Fruit fly (Drosophila melanogaster) whole organism, embryonic: Measurements from ENCODE around the gene Hip14.

ENCODE experiments used
- Antp ChIP-seq: fragments of 200-800 bp; sonication (Bioruptor generic); optimal IDR thresholded peaks from 3 replicates; lab custom pipeline; 2016; ENCODE audit warnings: missing biosample characterization, missing genetic modification characterization
- Atf6 ChIP-seq: fragments of 200-800 bp; sonication (Bioruptor generic); IDR thresholded peaks from 2 replicates; pipeline ENCODE4 v1.3.6; 2022; ENCODE audit warnings: missing biosample characterization, missing genetic modification characterization
- Bteb2 ChIP-seq: fragments of 200-800 bp; sonication (Bioruptor generic); optimal IDR thresholded peaks from 2 replicates; lab custom pipeline; 2016; ENCODE audit warnings: missing biosample characterization, missing genetic modification characterization
- C15 ChIP-seq: fragments of 200-800 bp; sonication (Bioruptor generic); IDR thresholded peaks from 3 replicates; pipeline ENCODE4 v1.3.6; 2022; ENCODE audit warnings: missing biosample characterization, missing genetic modification characterization
- CG12071 ChIP-seq: fragments of 200-800 bp; sonication (Bioruptor generic); optimal IDR thresholded peaks from 3 replicates; lab custom pipeline; 2018; ENCODE audit warnings: missing biosample characterization, mild to moderate bottlenecking, missing genetic modification characterization
- CG15479 ChIP-seq: fragments of 200-800 bp; sonication (Bioruptor generic); optimal IDR thresholded peaks from 3 replicates; lab custom pipeline; 2019; ENCODE audit warnings: missing biosample characterization, mild to moderate bottlenecking, missing genetic modification characterization, moderate library complexity
- CG16779 ChIP-seq: fragments of 200-800 bp; sonication (Bioruptor generic); IDR thresholded peaks from 2 replicates; pipeline ENCODE4 v1.3.6; 2022; ENCODE audit warnings: missing biosample characterization, missing genetic modification characterization
- CG16813 ChIP-seq: fragments of 200-800 bp; sonication (Bioruptor generic); IDR thresholded peaks from 3 replicates; pipeline ENCODE4 v1.3.6; 2022; ENCODE audit warnings: missing biosample characterization, missing genetic modification characterization; ENCODE audit not compliant: partially characterized antibody
- CG17829 ChIP-seq: fragments of 200-800 bp; optimal IDR thresholded peaks from 2 replicates; lab custom pipeline; 2019; ENCODE audit warnings: missing biosample characterization, mild to moderate bottlenecking, missing genetic modification characterization, moderate library complexity
- CG18619 ChIP-seq: fragments of 200-800 bp; sonication (Bioruptor generic); optimal IDR thresholded peaks from 3 replicates; lab custom pipeline; 2017; ENCODE audit warnings: missing biosample characterization, mild to moderate bottlenecking, missing genetic modification characterization
- CG2116 ChIP-seq: fragments of 200-800 bp; sonication (Bioruptor generic); optimal IDR thresholded peaks from 3 replicates; lab custom pipeline; 2018; ENCODE audit warnings: missing biosample characterization, mild to moderate bottlenecking, missing genetic modification characterization
- CG2678 ChIP-seq: fragments of 200-800 bp; sonication (Bioruptor generic); optimal IDR thresholded peaks from 3 replicates; lab custom pipeline; 2019; ENCODE audit warnings: missing biosample characterization, mild to moderate bottlenecking, missing genetic modification characterization, moderate library complexity
- CG2712 ChIP-seq: fragments of 200-800 bp; optimal IDR thresholded peaks from 3 replicates; lab custom pipeline; 2019; ENCODE audit warnings: missing biosample characterization, mild to moderate bottlenecking, missing genetic modification characterization, moderate library complexity
- CG4424 ChIP-seq: fragments of 200-800 bp; sonication (Bioruptor generic); optimal IDR thresholded peaks from 3 replicates; lab custom pipeline; 2016; ENCODE audit warnings: missing biosample characterization, missing genetic modification characterization
- CG4820 ChIP-seq: fragments of 200-800 bp; sonication (Bioruptor generic); optimal IDR thresholded peaks from 3 replicates; lab custom pipeline; 2016; ENCODE audit warnings: missing biosample characterization, missing genetic modification characterization
- CG6654 ChIP-seq: fragments of 200-800 bp; sonication (Bioruptor generic); optimal IDR thresholded peaks from 2 replicates; lab custom pipeline; 2017; ENCODE audit warnings: missing biosample characterization, mild to moderate bottlenecking, missing genetic modification characterization
- CG7556 ChIP-seq: fragments of 200-800 bp; sonication (Bioruptor generic); optimal IDR thresholded peaks from 2 replicates; lab custom pipeline; 2017; ENCODE audit warnings: missing biosample characterization, mild to moderate bottlenecking, missing genetic modification characterization
- CG8089 ChIP-seq: fragments of 200-800 bp; sonication (Bioruptor generic); optimal IDR thresholded peaks from 3 replicates; lab custom pipeline; 2016; ENCODE audit warnings: missing biosample characterization, missing genetic modification characterization
- CG8388 ChIP-seq: fragments of 200-800 bp; sonication (Bioruptor generic); optimal IDR thresholded peaks from 2 replicates; lab custom pipeline; 2019; ENCODE audit warnings: missing biosample characterization, mild to moderate bottlenecking, missing genetic modification characterization, moderate library complexity
- CG9876 ChIP-seq: fragments of 200-800 bp; sonication (Bioruptor generic); optimal IDR thresholded peaks from 2 replicates; lab custom pipeline; 2016; ENCODE audit warnings: missing biosample characterization, missing genetic modification characterization
- CkIIα-i1 ChIP-seq: fragments of 200-800 bp; sonication (Bioruptor generic); IDR thresholded peaks from 2 replicates; pipeline ENCODE4 v1.3.6; 2022; ENCODE audit warnings: missing biosample characterization, missing genetic modification characterization
- Dfd ChIP-seq, 2 experiments: fragments of >200 bp; optimal IDR thresholded peaks; 2 replicates each; lab custom pipeline; 2017; ENCODE audit warnings: missing biosample characterization in 2 of 2, missing genetic modification characterization in 2 of 2
- Fer1 ChIP-seq: fragments of 200-800 bp; sonication (Bioruptor generic); optimal IDR thresholded peaks from 2 replicates; lab custom pipeline; 2017; ENCODE audit warnings: missing biosample characterization, mild to moderate bottlenecking, missing genetic modification characterization
- HLH3B ChIP-seq: fragments of 200-800 bp; sonication (Bioruptor generic); IDR thresholded peaks from 2 replicates; pipeline ENCODE4 v1.3.6; 2022; ENCODE audit warnings: missing biosample characterization, missing genetic modification characterization
- Hand ChIP-seq: fragments of 200-800 bp; sonication (Bioruptor generic); optimal IDR thresholded peaks from 2 replicates; lab custom pipeline; 2017; ENCODE audit warnings: mild to moderate bottlenecking, missing biosample characterization, missing genetic modification reagents, missing genetic modification characterization
- Lhr ChIP-seq: fragments of 200-800 bp; sonication (Bioruptor generic); optimal IDR thresholded peaks from 3 replicates; lab custom pipeline; 2017; ENCODE audit warnings: mild to moderate bottlenecking, missing biosample characterization, missing genetic modification reagents, missing genetic modification characterization
- Optix ChIP-seq: fragments of 200-800 bp; sonication (Bioruptor generic); IDR thresholded peaks from 3 replicates; pipeline ENCODE4 v1.3.6; 2022; ENCODE audit warnings: missing biosample characterization, missing genetic modification characterization
- Scr ChIP-seq: fragments of 200-800 bp; sonication (Bioruptor generic); IDR thresholded peaks from 2 replicates; pipeline ENCODE4 v1.3.6; 2022; ENCODE audit warnings: missing biosample characterization, missing genetic modification characterization; ENCODE audit not compliant: partially characterized antibody
- Sin3A ChIP-seq: fragments of >200 bp; optimal IDR thresholded peaks from 2 replicates; lab custom pipeline; 2018
- Ssrp ChIP-seq: fragments of 200-800 bp; sonication (Bioruptor generic); optimal IDR thresholded peaks from 2 replicates; lab custom pipeline; 2018; ENCODE audit warnings: missing biosample characterization, mild to moderate bottlenecking, missing genetic modification characterization, moderate library complexity
- Trl ChIP-seq, 3 experiments: fragments of >200 bp in 2 of 3; fragments of 200-800 bp in 1 of 3; sonication (Bioruptor generic) in 1 of 3; optimal IDR thresholded peaks; 2 replicates in 1 of 3; 3 replicates in 2 of 3; lab custom pipeline; 2016 to 2017; ENCODE audit warnings: missing biosample characterization in 1 of 3, missing genetic modification characterization in 1 of 3
- bbx ChIP-seq: fragments of 200-800 bp; sonication (Bioruptor generic); IDR thresholded peaks from 2 replicates; pipeline ENCODE4 v1.3.6; 2022; ENCODE audit warnings: missing biosample characterization, missing genetic modification characterization; ENCODE audit not compliant: partially characterized antibody
- bowl ChIP-seq: fragments of 200-800 bp; sonication (Bioruptor generic); IDR thresholded peaks from 2 replicates; pipeline ENCODE4 v1.3.6; 2022; ENCODE audit warnings: missing biosample characterization, missing genetic modification characterization
- bsh ChIP-seq, 2 experiments: fragments of 200-800 bp; sonication (Bioruptor generic); optimal IDR thresholded peaks; 2 replicates each; lab custom pipeline; 2017 to 2018; ENCODE audit warnings: mild to moderate bottlenecking in 2 of 2, missing biosample characterization in 2 of 2, missing genetic modification characterization in 2 of 2, moderate library complexity in 1 of 2
- chif ChIP-seq, 2 experiments: fragments of 200-800 bp; sonication (Bioruptor generic); optimal IDR thresholded peaks; 3 replicates each; lab custom pipeline; 2016; ENCODE audit warnings: missing biosample characterization in 2 of 2, missing genetic modification characterization in 2 of 2
- chn ChIP-seq: fragments of 200-800 bp; sonication (Bioruptor generic); optimal IDR thresholded peaks from 2 replicates; lab custom pipeline; 2016; ENCODE audit warnings: missing biosample characterization, missing genetic modification characterization
- croc ChIP-seq: fragments of 200-800 bp; sonication (Bioruptor generic); conservative IDR thresholded peaks from 3 replicates; pipeline ENCODE4 v1.3.6; 2022; ENCODE audit warnings: missing biosample characterization, missing genetic modification characterization
- dati ChIP-seq: fragments of 200-800 bp; sonication (Bioruptor generic); IDR thresholded peaks from 2 replicates; pipeline ENCODE4 v1.3.6; 2022; ENCODE audit warnings: missing biosample characterization, missing genetic modification characterization
- dmrt99B ChIP-seq: fragments of 200-800 bp; sonication (Bioruptor generic); optimal IDR thresholded peaks from 2 replicates; lab custom pipeline; 2018; ENCODE audit warnings: missing biosample characterization, mild to moderate bottlenecking, missing genetic modification characterization, moderate library complexity
- fd64A ChIP-seq: fragments of 200-800 bp; sonication (Bioruptor generic); optimal IDR thresholded peaks from 3 replicates; lab custom pipeline; 2018; ENCODE audit warnings: missing biosample characterization, mild to moderate bottlenecking, missing genetic modification characterization
- fd96Cb ChIP-seq: fragments of 200-800 bp; sonication (Bioruptor generic); optimal IDR thresholded peaks from 2 replicates; lab custom pipeline; 2018; ENCODE audit warnings: missing biosample characterization, mild to moderate bottlenecking, missing genetic modification characterization, moderate library complexity
- gro ChIP-seq: fragments of 200-800 bp; sonication (Bioruptor generic); optimal IDR thresholded peaks from 2 replicates; lab custom pipeline; 2016; ENCODE audit warnings: missing biosample characterization, missing genetic modification characterization
- gt ChIP-seq: fragments of 200-800 bp; sonication (Bioruptor generic); IDR thresholded peaks from 2 replicates; pipeline ENCODE4 v1.3.6; 2022; ENCODE audit warnings: missing biosample characterization, missing genetic modification characterization
- insv ChIP-seq, 2 experiments: fragments of 200-800 bp; sonication (Bioruptor generic); optimal IDR thresholded peaks; 3 replicates each; lab custom pipeline; 2016 to 2018; ENCODE audit warnings: missing biosample characterization in 2 of 2, missing genetic modification characterization in 2 of 2
- lmd ChIP-seq: fragments of 200-800 bp; sonication (Bioruptor generic); IDR thresholded peaks from 2 replicates; pipeline ENCODE4 v1.3.6; 2022; ENCODE audit warnings: missing biosample characterization, missing genetic modification characterization
- nom ChIP-seq: fragments of 200-800 bp; sonication (Bioruptor generic); optimal IDR thresholded peaks from 2 replicates; lab custom pipeline; 2017; ENCODE audit warnings: missing biosample characterization, missing genetic modification characterization, mild to moderate bottlenecking, moderate library complexity, missing genetic modification reagents
- phol ChIP-seq: fragments of 200-800 bp; sonication (Bioruptor generic); optimal IDR thresholded peaks from 3 replicates; lab custom pipeline; 2018; ENCODE audit warnings: missing biosample characterization, mild to moderate bottlenecking, missing genetic modification characterization, moderate library complexity
- sens ChIP-seq: fragments of 200-800 bp; sonication (Bioruptor generic); peaks from one replicate; lab custom pipeline; 2016; ENCODE audit warnings: missing biosample characterization, missing genetic modification characterization
- sr ChIP-seq: fragments of 200-800 bp; sonication (Bioruptor generic); IDR thresholded peaks from 3 replicates; pipeline ENCODE4 v1.3.6; 2022; ENCODE audit warnings: missing biosample characterization, missing genetic modification characterization
- tx ChIP-seq: fragments of 200-800 bp; sonication (Bioruptor generic); optimal IDR thresholded peaks from 2 replicates; lab custom pipeline; 2016; ENCODE audit warnings: missing biosample characterization, missing genetic modification characterization
- usp ChIP-seq: fragments of >200 bp; optimal IDR thresholded peaks from 2 replicates; lab custom pipeline; 2017; ENCODE audit warnings: missing biosample characterization, missing genetic modification characterization

Hip14 gene

DNA sequence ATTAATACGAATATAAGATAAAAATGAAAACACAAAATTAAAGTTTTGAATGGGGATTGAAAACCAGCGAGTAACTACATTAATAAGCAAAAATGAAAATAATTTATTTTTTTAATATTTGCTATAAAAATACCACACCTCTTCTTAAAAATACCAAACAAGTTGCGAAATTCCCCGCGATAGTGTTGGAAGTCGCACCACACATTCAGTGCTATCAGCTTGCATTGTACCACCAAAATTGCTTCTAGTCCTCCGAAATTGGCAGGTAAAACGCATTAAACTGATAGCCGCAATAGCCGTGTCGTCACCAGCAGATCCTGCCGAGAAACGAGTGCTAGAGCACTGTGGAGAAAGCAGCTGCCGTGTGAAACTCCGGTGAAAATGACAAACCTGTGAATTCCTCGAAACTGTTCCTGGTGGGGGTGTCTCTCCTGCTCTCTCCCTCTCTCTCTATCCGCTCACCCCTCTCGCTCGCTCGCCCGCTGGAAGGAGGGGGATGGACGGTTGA is at the start of gene Hip14 (continued):
- TF ChIP-seq chif (GFP tag; optimal IDR thresholded peaks at IDR 0.05; lab: Kevin White, UChicago), result no peak
- peak; percentile 50 for TF ChIP-seq Sin3A (lab: Kevin White, UChicago)
- no peak for TF ChIP-seq croc (GFP tag; lab: Robert Waterston, UW)
- peak in 1 of 2 experiments; percentile 51 for TF ChIP-seq Trl (optimal IDR thresholded peaks at IDR 0.05; lab: Kevin White, UChicago)
- peak; percentile 29 for TF ChIP-seq Trl (GFP tag; optimal IDR thresholded peaks at IDR 0.05; lab: Kevin White, UChicago)
- no peak for TF ChIP-seq Hand
- no peak for TF ChIP-seq Antp (GFP tag; lab: Kevin White, UChicago)
- no peak for TF ChIP-seq Optix (GFP tag; lab: Robert Waterston, UW)
- TF ChIP-seq CG16779 (GFP tag; lab: Robert Waterston, UW), result no peak
- TF ChIP-seq Dfd (GFP tag; optimal IDR thresholded peaks at IDR 0.05; lab: Kevin White, UChicago), result no peak
- TF ChIP-seq Atf6 (GFP tag; lab: Robert Waterston, UW), result no peak
- TF ChIP-seq CG18619, result no peak
- no peak for TF ChIP-seq CG12071 (GFP tag; lab: Kevin White, UChicago)
- no peak for TF ChIP-seq dati (GFP tag; lab: Robert Waterston, UW)
- TF ChIP-seq CG2712, result peak; percentile 22
- no peak for TF ChIP-seq CG9876
- TF ChIP-seq CG2116 (GFP tag; lab: Kevin White, UChicago), result peak; percentile 52
- no peak for TF ChIP-seq gt (GFP tag; lab: Robert Waterston, UW)
- no peak for TF ChIP-seq HLH3B
- peak; percentile 57 for TF ChIP-seq nom (GFP tag; lab: Kevin White, UChicago)
- no peak for TF ChIP-seq CkIIα-i1 (GFP tag; lab: Robert Waterston, UW)
- TF ChIP-seq usp, result no peak
- TF ChIP-seq lmd (GFP tag; lab: Robert Waterston, UW), result no peak
- no peak for TF ChIP-seq insv (GFP tag; optimal IDR thresholded peaks at IDR 0.05; lab: Kevin White, UChicago)
- TF ChIP-seq CG4820 (GFP tag; lab: Kevin White, UChicago), result no peak
- TF ChIP-seq chn (GFP tag; lab: Kevin White, UChicago), result peak; percentile 15
- peak; percentile 56 for TF ChIP-seq CG15479
- TF ChIP-seq bsh (GFP tag; optimal IDR thresholded peaks at IDR 0.05; lab: Kevin White, UChicago), result no peak
- no peak for TF ChIP-seq fd96Cb
- no peak for TF ChIP-seq CG4424
- no peak for TF ChIP-seq CG6654 (GFP tag; lab: Kevin White, UChicago)
- TF ChIP-seq phol (tag; lab: Kevin White, UChicago), result peak; percentile 37
- no peak for TF ChIP-seq CG2678
- peak; percentile 42 for TF ChIP-seq Lhr (GFP tag; lab: Kevin White, UChicago)
- peak; percentile 86 for TF ChIP-seq sens (GFP tag; lab: Kevin White, UChicago)
- TF ChIP-seq Ssrp, result peak; percentile 21
- no peak for TF ChIP-seq sr
- no peak for TF ChIP-seq CG8388 (GFP tag; lab: Kevin White, UChicago)
- TF ChIP-seq CG7556 (GFP tag; lab: Kevin White, UChicago), result peak; percentile 23
- peak; percentile 46 for TF ChIP-seq Fer1
- TF ChIP-seq CG8089 (GFP tag; lab: Kevin White, UChicago), result no peak
- TF ChIP-seq C15 (GFP tag; lab: Robert Waterston, UW), result no peak
- peak; percentile 28 for TF ChIP-seq CG17829 (tag; lab: Kevin White, UChicago)
- TF ChIP-seq Bteb2 (GFP tag; lab: Kevin White, UChicago), result no peak
- TF ChIP-seq gro (GFP tag; lab: Kevin White, UChicago), result no peak
- no peak for TF ChIP-seq fd64A
- TF ChIP-seq tx (GFP tag; lab: Kevin White, UChicago), result no peak
- no peak for TF ChIP-seq dmrt99B
- TF ChIP-seq CG16813 (GFP tag; lab: Robert Waterston, UW), result no peak
- TF ChIP-seq Scr (GFP tag; lab: Robert Waterston, UW), result peak; percentile 22; the same call in 1 of the 2 replicates
- peak; percentile 64 for TF ChIP-seq bbx
- TF ChIP-seq bowl (GFP tag; lab: Robert Waterston, UW), result no peak
